Worm (Caenorhabditis elegans) whole organism, L4 larva: Measurements from ENCODE around the gene alg-4.

Experiments
- D1046.2 ChIP-seq: fragments of 200-800 bp; sonication (Bioruptor generic); IDR thresholded peaks from 2 replicates; pipeline ENCODE4 v1.3.6; 2022; ENCODE audit warnings: missing genetic modification characterization, missing compliant biosample characterization
- F26F4.8 ChIP-seq: fragments of 200-800 bp; sonication (Bioruptor generic); conservative IDR thresholded peaks from 2 replicates; pipeline ENCODE4 v1.3.6; 2022; ENCODE audit warnings: missing genetic modification characterization, missing compliant biosample characterization
- T26A8.4 ChIP-seq: fragments of 200-800 bp; sonication (Bioruptor generic); IDR thresholded peaks from 2 replicates; pipeline ENCODE4 v1.3.6; 2022; ENCODE audit warnings: missing genetic modification characterization, missing compliant biosample characterization
- Y105C5A.15 ChIP-seq: fragments of 200-800 bp; sonication (Bioruptor generic); IDR thresholded peaks from 2 replicates; pipeline ENCODE4 v1.3.6; 2022; ENCODE audit warnings: missing genetic modification characterization, missing compliant biosample characterization
- ZK546.5 ChIP-seq, 2 experiments: sonication (generic microtip); optimal IDR thresholded peaks; 2 replicates each; lab custom pipeline; 2017; ENCODE audit warnings: missing biosample characterization in 2 of 2, missing genetic modification characterization in 2 of 2
- arid-1 ChIP-seq: fragments of 200-800 bp; sonication (Bioruptor generic); conservative IDR thresholded peaks from 2 replicates; pipeline ENCODE4 v1.3.6; 2022; ENCODE audit warnings: missing genetic modification reagents, missing genetic modification characterization, missing compliant biosample characterization
- ceh-62 ChIP-seq: sonication (generic microtip); optimal IDR thresholded peaks from 2 replicates; lab custom pipeline; 2017; ENCODE audit warnings: missing biosample characterization, missing genetic modification characterization
- ceh-82 ChIP-seq: sonication (generic microtip); optimal IDR thresholded peaks from 2 replicates; lab custom pipeline; 2017; ENCODE audit warnings: missing biosample characterization, missing genetic modification characterization
- ces-1 ChIP-seq: fragments of 150-350 bp; sonication (generic microtip); optimal IDR thresholded peaks from 4 replicates; lab custom pipeline; 2014; ENCODE audit warnings: missing biosample characterization, missing genetic modification reagents, missing genetic modification characterization
- cey-2 ChIP-seq: sonication (generic microtip); optimal IDR thresholded peaks from 3 replicates; lab custom pipeline; 2017; ENCODE audit warnings: missing genetic modification characterization, mild to moderate bottlenecking, missing compliant biosample characterization, antibody characterized with exemption, borderline replicate concordance; ENCODE audit not compliant: insufficient read depth
- ctbp-1 ChIP-seq: fragments of 200-800 bp; sonication (Bioruptor generic); IDR thresholded peaks from 2 replicates; pipeline ENCODE4 v1.3.6; 2022; ENCODE audit warnings: missing genetic modification reagents, missing genetic modification characterization, missing compliant biosample characterization
- daf-16 ChIP-seq, 3 experiments: sonication (generic microtip); optimal IDR thresholded peaks; 2 replicates each; lab custom pipeline; 2016 to 2017; ENCODE audit warnings: missing genetic modification characterization in 3 of 3, missing genetic modification reagents in 3 of 3, mild to moderate bottlenecking in 2 of 3, missing compliant biosample characterization in 2 of 3, missing biosample characterization in 1 of 3, moderate library complexity in 1 of 3
- daf-19 ChIP-seq: fragments of 200-800 bp; sonication (Bioruptor generic); conservative IDR thresholded peaks from 2 replicates; pipeline ENCODE4 v1.3.6; 2022; ENCODE audit warnings: missing genetic modification characterization, missing compliant biosample characterization
- daf-8 ChIP-seq: fragments of 200-800 bp; sonication (Bioruptor generic); IDR thresholded peaks from 2 replicates; pipeline ENCODE4 v1.3.6; 2022; ENCODE audit warnings: missing genetic modification characterization, missing compliant biosample characterization
- dmd-6 ChIP-seq: fragments of 200-800 bp; sonication (Bioruptor generic); IDR thresholded peaks from 2 replicates; pipeline ENCODE4 v1.3.6; 2022; ENCODE audit warnings: missing genetic modification reagents, missing genetic modification characterization, missing compliant biosample characterization
- dmd-8 ChIP-seq: fragments of 200-800 bp; sonication (Bioruptor generic); IDR thresholded peaks from 2 replicates; pipeline ENCODE4 v1.3.6; 2022; ENCODE audit warnings: missing genetic modification characterization, missing compliant biosample characterization
- dve-1 ChIP-seq: sonication (generic microtip); optimal IDR thresholded peaks from 2 replicates; lab custom pipeline; 2017; ENCODE audit warnings: antibody characterized with exemption, mild to moderate bottlenecking, missing genetic modification characterization, missing compliant biosample characterization; ENCODE audit not compliant: insufficient read depth
- egl-43 ChIP-seq: fragments of 200-800 bp; sonication (Bioruptor generic); IDR thresholded peaks from 2 replicates; pipeline ENCODE4 v1.3.6; 2022; ENCODE audit warnings: missing genetic modification reagents, missing genetic modification characterization, missing compliant biosample characterization
- fos-1 ChIP-seq: fragments of 150-350 bp; optimal IDR thresholded peaks from 2 replicates; lab custom pipeline; 2014; ENCODE audit warnings: missing biosample characterization, missing genetic modification characterization
- hif-1 ChIP-seq, 2 experiments: sonication (generic microtip); optimal IDR thresholded peaks; 2 replicates each; lab custom pipeline; 2016 to 2017; ENCODE audit warnings: missing compliant biosample characterization in 2 of 2, missing genetic modification characterization in 2 of 2, missing genetic modification reagents in 2 of 2, missing genotype in 2 of 2, mild to moderate bottlenecking in 1 of 2
- hlh-11 ChIP-seq: fragments of 200-800 bp; sonication (Bioruptor generic); optimal IDR thresholded peaks from 2 replicates; lab custom pipeline; 2018; ENCODE audit warnings: mild to moderate bottlenecking, missing genetic modification characterization, missing compliant biosample characterization
- hlh-30 ChIP-seq: sonication (generic microtip); optimal IDR thresholded peaks from 2 replicates; lab custom pipeline; 2017; ENCODE audit warnings: antibody characterized with exemption, mild to moderate bottlenecking, missing genetic modification characterization, missing compliant biosample characterization; ENCODE audit not compliant: insufficient read depth
- hmg-1.1 ChIP-seq: fragments of 200-800 bp; sonication (Bioruptor generic); IDR thresholded peaks from 2 replicates; pipeline ENCODE4 v1.3.6; 2022; ENCODE audit warnings: missing genetic modification reagents, missing genetic modification characterization, missing compliant biosample characterization
- lim-7 ChIP-seq: fragments of 200-800 bp; sonication (Bioruptor generic); IDR thresholded peaks from 2 replicates; pipeline ENCODE4 v1.3.6; 2022; ENCODE audit warnings: missing genetic modification characterization, missing compliant biosample characterization
- lin-1 ChIP-seq: fragments of 200-800 bp; sonication (Bioruptor generic); IDR thresholded peaks from 2 replicates; pipeline ENCODE4 v1.3.6; 2022; ENCODE audit warnings: missing genetic modification reagents, missing genetic modification characterization, missing compliant biosample characterization
- lir-3 ChIP-seq: sonication (generic microtip); optimal IDR thresholded peaks from 2 replicates; lab custom pipeline; 2016; ENCODE audit warnings: mild to moderate bottlenecking, missing genetic modification characterization, missing compliant biosample characterization
- lsy-2 ChIP-seq, 2 experiments: fragments of 150-350 bp in 1 of 2; sonication (generic microtip) in 1 of 2; optimal IDR thresholded peaks; 2 replicates each; lab custom pipeline; 2014 to 2017; ENCODE audit warnings: missing biosample characterization in 2 of 2, missing genetic modification characterization in 2 of 2
- mdt-29 ChIP-seq: fragments of 200-800 bp; sonication (Bioruptor generic); IDR thresholded peaks from 2 replicates; pipeline ENCODE4 v1.3.6; 2022; ENCODE audit warnings: missing genetic modification reagents, missing genetic modification characterization, missing compliant biosample characterization
- mes-2 ChIP-seq: sonication (generic microtip); optimal IDR thresholded peaks from 2 replicates; lab custom pipeline; 2016; ENCODE audit warnings: missing genotype, mild to moderate bottlenecking, missing genetic modification characterization, missing compliant biosample characterization; ENCODE audit not compliant: poor library complexity, severe bottlenecking
- mxl-2 ChIP-seq: fragments of 200-800 bp; sonication (Bioruptor generic); conservative IDR thresholded peaks from 2 replicates; pipeline ENCODE4 v1.3.6; 2022; ENCODE audit warnings: missing genetic modification reagents, missing genetic modification characterization, missing compliant biosample characterization
- mxl-3 ChIP-seq: fragments of 200-800 bp; sonication (Bioruptor generic); optimal IDR thresholded peaks from 2 replicates; lab custom pipeline; 2018; ENCODE audit warnings: mild to moderate bottlenecking, missing genetic modification characterization, missing compliant biosample characterization
- nhr-10 ChIP-seq: fragments of 150-350 bp; optimal IDR thresholded peaks from 2 replicates; lab custom pipeline; 2014; ENCODE audit warnings: missing biosample characterization, missing genetic modification characterization
- nhr-111 ChIP-seq: fragments of 200-800 bp; sonication (Bioruptor generic); optimal IDR thresholded peaks from 2 replicates; lab custom pipeline; 2018; ENCODE audit warnings: mild to moderate bottlenecking, missing genetic modification characterization, missing compliant biosample characterization
- nhr-28 ChIP-seq: fragments of 150-350 bp; optimal IDR thresholded peaks from 2 replicates; lab custom pipeline; 2014; ENCODE audit warnings: missing biosample characterization, missing genetic modification characterization
- nhr-48 ChIP-seq: sonication (generic microtip); optimal IDR thresholded peaks from 2 replicates; lab custom pipeline; 2016; ENCODE audit warnings: mild to moderate bottlenecking, missing genetic modification characterization, missing compliant biosample characterization
- nhr-6 ChIP-seq: fragments of 150-350 bp; optimal IDR thresholded peaks from 2 replicates; lab custom pipeline; 2014; ENCODE audit warnings: missing biosample characterization, missing genetic modification characterization
- nhr-76 ChIP-seq: fragments of 150-350 bp; optimal IDR thresholded peaks from 2 replicates; lab custom pipeline; 2014; ENCODE audit warnings: missing biosample characterization, missing genetic modification characterization
- pqm-1 ChIP-seq: sonication (generic microtip); optimal IDR thresholded peaks from 2 replicates; lab custom pipeline; 2017; ENCODE audit warnings: missing biosample characterization, missing genetic modification characterization
- set-16 ChIP-seq: fragments of 200-800 bp; sonication (Bioruptor generic); IDR thresholded peaks from 2 replicates; pipeline ENCODE4 v1.3.6; 2022; ENCODE audit warnings: missing genetic modification reagents, missing genetic modification characterization, missing compliant biosample characterization
- skn-1 ChIP-seq: fragments of 150-350 bp; optimal IDR thresholded peaks from 2 replicates; lab custom pipeline; 2014; ENCODE audit warnings: missing biosample characterization, missing genetic modification characterization
- tag-97 ChIP-seq: fragments of 200-800 bp; sonication (Bioruptor generic); IDR thresholded peaks from 2 replicates; pipeline ENCODE4 v1.3.6; 2022; ENCODE audit warnings: missing genetic modification characterization, missing compliant biosample characterization
- tra-1 ChIP-seq: fragments of 200-800 bp; sonication (Bioruptor generic); IDR thresholded peaks from 2 replicates; pipeline ENCODE4 v1.3.6; 2022; ENCODE audit warnings: missing genetic modification reagents, missing genetic modification characterization, missing compliant biosample characterization
- unc-62 ChIP-seq, 3 experiments: fragments of 150-350 bp in 1 of 3; sonication (generic microtip); optimal IDR thresholded peaks in 2 of 3; peaks in 1 of 3; 1 replicate in 1 of 3; 2 replicates in 2 of 3; lab custom pipeline; 2014 to 2017; ENCODE audit warnings: missing biosample characterization in 3 of 3, missing genetic modification characterization in 3 of 3, missing genetic modification reagents in 3 of 3, missing genotype in 1 of 3
- zag-1 ChIP-seq: fragments of 150-350 bp; optimal IDR thresholded peaks from 2 replicates; lab custom pipeline; 2014; ENCODE audit warnings: missing biosample characterization, missing genetic modification characterization

Gene alg-4

DNA sequence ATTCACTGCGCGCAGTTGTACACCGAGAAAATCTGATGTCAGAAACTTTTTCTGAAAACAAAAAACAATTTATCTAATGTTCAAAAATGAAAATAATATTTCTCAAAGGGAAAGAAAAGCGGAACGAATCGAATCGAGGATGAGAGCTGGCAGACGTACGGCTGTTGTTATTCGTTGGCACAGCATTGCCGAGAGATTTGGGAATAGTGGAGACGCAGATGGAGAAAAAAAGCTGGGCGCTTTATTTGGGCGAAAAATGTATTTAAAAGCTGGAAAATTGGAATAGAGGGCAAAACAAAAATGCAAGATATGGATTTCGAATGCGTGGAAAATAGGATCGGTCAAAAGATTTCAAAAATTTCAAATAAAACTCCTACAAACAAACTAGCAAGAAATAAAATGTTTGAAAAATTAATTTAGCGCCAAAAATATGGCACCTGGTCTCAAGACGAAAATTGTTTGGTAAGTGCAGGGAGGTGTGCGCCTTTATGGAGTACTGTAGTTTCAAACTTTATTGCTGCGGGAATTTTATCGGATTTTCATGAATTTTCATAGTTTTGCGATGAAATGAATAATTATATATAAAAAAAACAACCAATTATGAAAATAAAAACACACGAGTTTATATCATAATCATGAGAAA lies 32.0 kb downstream of the alg-4 start, which contains the start of gene gpdh-2:
gpdh-2 (minus strand) TSS at position 51 of the 643 bp plus-strand sequence.
- peak in 1 of 2 experiments; percentile 81 for TF ChIP-seq daf-16 (GFP tag; optimal IDR thresholded peaks at IDR 0.05; lab: Kevin White, UChicago)
- TF ChIP-seq daf-16 (tag; optimal IDR thresholded peaks at IDR 0.05; lab: Kevin White, UChicago): no peak
- TF ChIP-seq mdt-29 (GFP tag; lab: Robert Waterston, UW): no peak

DNA sequence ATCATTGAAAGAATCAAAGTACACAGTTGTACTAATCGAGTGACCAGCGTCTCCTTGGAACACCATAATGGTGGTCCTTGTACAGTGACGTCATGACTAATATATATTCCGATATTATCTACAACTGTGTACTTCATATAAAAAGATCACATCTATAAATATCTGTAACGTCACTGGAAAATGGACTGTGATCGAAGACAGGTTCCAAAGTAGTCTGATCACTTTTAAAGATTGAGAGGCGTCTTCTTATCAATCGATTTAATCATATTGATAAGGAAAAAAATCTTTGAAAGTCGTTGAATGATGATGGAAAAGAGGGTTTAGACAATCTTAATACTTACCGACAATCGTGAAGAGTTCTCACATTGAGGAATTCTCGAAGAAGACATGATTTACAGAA lies 33.2 kb downstream of the alg-4 start:
- no peak for TF ChIP-seq T26A8.4 (GFP tag; lab: Robert Waterston, UW)
- TF ChIP-seq zag-1 (tag; lab: Kevin White, UChicago): no peak
- TF ChIP-seq daf-16 (GFP tag; optimal IDR thresholded peaks at IDR 0.05; lab: Kevin White, UChicago): no peak
- peak; percentile 36 for TF ChIP-seq daf-16 (tag; optimal IDR thresholded peaks at IDR 0.05; lab: Kevin White, UChicago)
- peak; percentile 32 for TF ChIP-seq nhr-48 (tag; lab: Kevin White, UChicago)
- TF ChIP-seq tra-1 (GFP tag; lab: Robert Waterston, UW): no peak
- no peak for TF ChIP-seq lir-3
- TF ChIP-seq lin-1 (GFP tag; lab: Robert Waterston, UW): no peak
- TF ChIP-seq dmd-8 (GFP tag; lab: Robert Waterston, UW): no peak
- peak; percentile 61 for TF ChIP-seq dve-1 (tag; lab: Kevin White, UChicago)
- peak in 1 of 2 experiments; percentile 38 for TF ChIP-seq unc-62 (GFP tag; optimal IDR thresholded peaks at IDR 0.05 in 1 of 2; lab: Kevin White, UChicago)
- TF ChIP-seq unc-62 (tag; optimal IDR thresholded peaks at IDR 0.05; lab: Kevin White, UChicago): no peak
- TF ChIP-seq mxl-3 (GFP tag; lab: Kevin White, UChicago): no peak
- no peak for TF ChIP-seq hmg-1.1 (GFP tag; lab: Robert Waterston, UW)
- TF ChIP-seq egl-43 (GFP tag; lab: Robert Waterston, UW): no peak
- no peak for TF ChIP-seq nhr-111 (GFP tag; lab: Kevin White, UChicago)
- no peak for TF ChIP-seq cey-2 (tag; lab: Kevin White, UChicago)
- peak; percentile 27 for TF ChIP-seq hlh-11 (tag; lab: Kevin White, UChicago)
- TF ChIP-seq lsy-2 (tag; optimal IDR thresholded peaks at IDR 0.05; lab: Kevin White, UChicago): no peak
- TF ChIP-seq skn-1 (tag; lab: Kevin White, UChicago): no peak
- peak; percentile 38 for TF ChIP-seq pqm-1 (tag; lab: Kevin White, UChicago)
- no peak for TF ChIP-seq F26F4.8
- peak; percentile 12; the same call in 1 of the 2 replicates for TF ChIP-seq dmd-6 (GFP tag; lab: Robert Waterston, UW)

DNA sequence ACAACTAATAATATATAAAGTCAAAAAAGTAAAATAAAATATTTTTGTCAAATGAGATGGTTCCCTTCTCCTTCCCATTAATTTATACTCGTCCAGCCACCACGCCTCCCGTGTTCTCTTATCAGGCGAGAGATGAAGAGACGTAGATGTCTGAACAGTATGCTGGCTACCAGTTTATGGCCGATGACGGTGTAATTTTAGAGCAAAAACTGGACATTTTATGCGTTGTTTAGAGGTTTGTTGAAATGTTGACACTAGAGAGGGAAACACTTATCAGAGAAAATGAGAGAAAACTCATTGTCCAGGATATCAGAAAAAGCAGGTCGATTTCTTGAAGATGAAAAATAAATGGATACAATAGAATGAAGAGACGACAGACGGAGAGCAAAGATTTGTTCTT lies 34.1 kb downstream of the alg-4 start:
- TF ChIP-seq fos-1 (tag; lab: Kevin White, UChicago) (no peak), ZK546.5 (tag; optimal IDR thresholded peaks at IDR 0.05; lab: Kevin White, UChicago) (no peak), D1046.2 (GFP tag; lab: Robert Waterston, UW) (no peak), ceh-82 (tag; lab: Kevin White, UChicago) (no peak), daf-16 (GFP tag; optimal IDR thresholded peaks at IDR 0.05; lab: Kevin White, UChicago) (no peak), daf-16 (tag; optimal IDR thresholded peaks at IDR 0.05; lab: Kevin White, UChicago) (peak; percentile 90), nhr-10 (tag; lab: Kevin White, UChicago) (no peak), hlh-30 (peak; percentile 38), arid-1 (GFP tag; lab: Robert Waterston, UW) (no peak), ces-1 (GFP tag; lab: Kevin White, UChicago) (no peak), pqm-1 (tag; lab: Kevin White, UChicago) (peak; percentile 8), Y105C5A.15 (no peak), mxl-2 (no peak), dve-1 (tag; lab: Kevin White, UChicago) (peak; percentile 77), nhr-76 (tag; lab: Kevin White, UChicago) (no peak), mxl-3 (GFP tag; lab: Kevin White, UChicago) (no peak), tag-97 (GFP tag; lab: Robert Waterston, UW) (no peak), cey-2 (tag; lab: Kevin White, UChicago) (no peak), daf-19 (no peak), lsy-2 (tag; optimal IDR thresholded peaks at IDR 0.05; lab: Kevin White, UChicago) (no peak), ctbp-1 (GFP tag; lab: Robert Waterston, UW) (no peak), mes-2 (peak; percentile 21), nhr-6 (tag; lab: Kevin White, UChicago) (no peak), nhr-28 (tag; lab: Kevin White, UChicago) (peak; percentile 27), hif-1 (tag; optimal IDR thresholded peaks at IDR 0.05; lab: Kevin White, UChicago) (no peak), lim-7 (GFP tag; lab: Robert Waterston, UW) (no peak), ceh-62 (tag; lab: Kevin White, UChicago) (no peak), set-16 (GFP tag; lab: Robert Waterston, UW) (no peak), daf-8 (GFP tag; lab: Robert Waterston, UW) (no peak)
